Worm (Caenorhabditis elegans) whole organism, L3 larva: ENCODE results near the gene mob-4.

Experiments used
- ZK546.5 ChIP-seq: sonication (generic microtip); optimal IDR thresholded peaks from 2 replicates; lab custom pipeline; 2017; ENCODE audit warnings: missing biosample characterization, missing genetic modification characterization
- ceh-82 ChIP-seq: fragments of 150-350 bp; optimal IDR thresholded peaks from 2 replicates; lab custom pipeline; 2014; ENCODE audit warnings: missing biosample characterization, missing genetic modification characterization
- elt-2 ChIP-seq: sonication (generic microtip); optimal IDR thresholded peaks from 2 replicates; lab custom pipeline; 2016; ENCODE audit warnings: missing genetic modification reagents, mild to moderate bottlenecking, missing genetic modification characterization, missing compliant biosample characterization
- fkh-10 ChIP-seq: sonication (generic microtip); optimal IDR thresholded peaks from 2 replicates; lab custom pipeline; 2017; ENCODE audit warnings: missing biosample characterization, missing genetic modification reagents, missing genetic modification characterization
- lin-15B ChIP-seq: fragments of 150-350 bp; optimal IDR thresholded peaks from 2 replicates; lab custom pipeline; 2014; ENCODE audit warnings: missing biosample characterization, missing genetic modification characterization
- mdl-1 ChIP-seq: fragments of 150-350 bp; optimal IDR thresholded peaks from 2 replicates; lab custom pipeline; 2014; ENCODE audit warnings: missing biosample characterization, missing genetic modification characterization
- nhr-43 ChIP-seq: sonication (generic microtip); optimal IDR thresholded peaks from 2 replicates; lab custom pipeline; 2016; ENCODE audit warnings: mild to moderate bottlenecking, missing genetic modification characterization, missing compliant biosample characterization; ENCODE audit not compliant: poor library complexity, severe bottlenecking
- pqm-1 ChIP-seq: fragments of 150-350 bp; optimal IDR thresholded peaks from 2 replicates; lab custom pipeline; 2017; ENCODE audit warnings: missing biosample characterization, missing genetic modification characterization, inconsistent platforms
- skn-1 ChIP-seq: fragments of 150-350 bp; optimal IDR thresholded peaks from 2 replicates; lab custom pipeline; 2014; ENCODE audit warnings: missing biosample characterization, missing genetic modification characterization
- snpc-4 ChIP-seq: fragments of 150-350 bp; optimal IDR thresholded peaks from 2 replicates; lab custom pipeline; 2014; ENCODE audit warnings: missing biosample characterization, missing genetic modification characterization
- unc-39 ChIP-seq: sonication (generic microtip); optimal IDR thresholded peaks from 4 replicates; lab custom pipeline; 2017; ENCODE audit warnings: missing biosample characterization, missing genetic modification characterization
- unc-62 ChIP-seq: fragments of 150-350 bp; sonication (generic microtip); optimal IDR thresholded peaks from 4 replicates; lab custom pipeline; 2014; ENCODE audit warnings: missing biosample characterization, missing genetic modification reagents, missing genetic modification characterization
- ztf-11 ChIP-seq: fragments of 150-350 bp; optimal IDR thresholded peaks from 2 replicates; lab custom pipeline; 2014; ENCODE audit warnings: missing biosample characterization, missing genetic modification characterization

- TF ChIP-seq fkh-10 (GFP tag; lab: Kevin White, UChicago) = no peak
- TF ChIP-seq unc-62 (GFP tag; lab: Kevin White, UChicago) = no peak
- TF ChIP-seq ztf-11 (tag; lab: Kevin White, UChicago) = no peak
- no peak for TF ChIP-seq nhr-43
- TF ChIP-seq ZK546.5 (tag; lab: Kevin White, UChicago) = no peak
- no peak for TF ChIP-seq unc-39 (tag; lab: Kevin White, UChicago)
- TF ChIP-seq skn-1 (tag; lab: Kevin White, UChicago) = no peak
- no peak for TF ChIP-seq pqm-1 (tag; lab: Kevin White, UChicago)
- no peak for TF ChIP-seq elt-2 (tag; lab: Kevin White, UChicago)
- TF ChIP-seq lin-15B (tag; lab: Kevin White, UChicago) = peak; percentile 33
- no peak for TF ChIP-seq ceh-82 (tag; lab: Kevin White, UChicago)
- TF ChIP-seq snpc-4 (tag; lab: Kevin White, UChicago) = peak; percentile 43
- TF ChIP-seq mdl-1 (tag; lab: Kevin White, UChicago) = no peak
These were observed 23.1 kb upstream of the mob-4 start for ce11 chrIII:8201760-8202159.
